Worm (Caenorhabditis elegans): ENCODE measurements around the gene sto-4.

Gene sto-4

ce11 chrX:11603234-11604108 lies 40.5 kb upstream of the sto-4 start:
- TF ChIP-seq ceh-90 (tag; optimal IDR thresholded peaks at IDR 0.05) (no peak), mep-1 (tag; optimal IDR thresholded peaks at IDR 0.05) (no peak), nhr-71 (tag; optimal IDR thresholded peaks at IDR 0.05) (peak; percentile 60), lir-3 (tag; optimal IDR thresholded peaks at IDR 0.05; ENCODE audit: poor library complexity) (no peak), C16A3.4 (tag; optimal IDR thresholded peaks at IDR 0.05) (peak; percentile 8), nhr-85 (tag) (peak; percentile 77), aha-1 (tag; optimal IDR thresholded peaks at IDR 0.05) (no peak), unc-30 (tag; optimal IDR thresholded peaks at IDR 0.05) (no peak), blmp-1 (tag; optimal IDR thresholded peaks at IDR 0.05) (no peak), pax-3 (tag; optimal IDR thresholded peaks at IDR 0.05) (no peak), nhr-90 (tag; optimal IDR thresholded peaks at IDR 0.05; ENCODE audit: poor library complexity) (peak; percentile 63), aly-2 (tag; optimal IDR thresholded peaks at IDR 0.05) (peak; percentile 78), nhr-19 (GFP tag; conservative IDR thresholded peaks at IDR 0.05) (0 out of 2 replicates have a peak, but pooled peaks have one; percentile 12), nhr-20 (tag; optimal IDR thresholded peaks at IDR 0.05) (peak; percentile 23), unc-130 (tag; optimal IDR thresholded peaks at IDR 0.05) (no peak), nhr-47 (tag; optimal IDR thresholded peaks at IDR 0.05) (peak; percentile 47), vab-15 (tag; optimal IDR thresholded peaks at IDR 0.05) (no peak), fkh-8 (tag; optimal IDR thresholded peaks at IDR 0.05) (peak; percentile 5), fos-1 (tag; optimal IDR thresholded peaks at IDR 0.05) (no peak), jun-1 (tag; optimal IDR thresholded peaks at IDR 0.05) (peak; percentile 27), xbp-1 (tag; optimal IDR thresholded peaks at IDR 0.05) (peak; percentile 16), lsy-2 (tag; optimal IDR thresholded peaks at IDR 0.05) (peak; percentile 52 to 70), fkh-10 (GFP tag; optimal IDR thresholded peaks at IDR 0.05) (no peak), hlh-4 (tag; optimal IDR thresholded peaks at IDR 0.05) (no peak), ama-1 (optimal IDR thresholded peaks at IDR 0.05) (peak; percentile 61), sptf-1 (tag; optimal IDR thresholded peaks at IDR 0.05) (no peak), fkh-4 (tag; optimal IDR thresholded peaks at IDR 0.05; ENCODE audit: borderline replicate concordance) (no peak), mef-2 (tag; optimal IDR thresholded peaks at IDR 0.05) (no peak), mab-9 (GFP tag; IDR thresholded peaks at IDR 0.05) (no peak), nhr-237 (tag; optimal IDR thresholded peaks at IDR 0.05) (no peak), unc-86 (tag; optimal IDR thresholded peaks at IDR 0.05) (peak; percentile 24), ces-1 (GFP tag; optimal IDR thresholded peaks at IDR 0.05) (no peak), snu-23 (GFP tag; optimal IDR thresholded peaks at IDR 0.05) (peak; percentile 58), nhr-76 (tag; optimal IDR thresholded peaks at IDR 0.05) (no peak), isw-1 (GFP tag; IDR thresholded peaks at IDR 0.05) (no peak), dsc-1 (tag; optimal IDR thresholded peaks at IDR 0.05) (peak; percentile 56), elt-2 (tag; optimal IDR thresholded peaks at IDR 0.05) (peak; percentile 31), egl-13 (tag; optimal IDR thresholded peaks at IDR 0.05) (peak; percentile 27), rnt-1 (tag; optimal IDR thresholded peaks at IDR 0.05) (no peak), Y116A8C.19 (tag; optimal IDR thresholded peaks at IDR 0.05; ENCODE audit: borderline replicate concordance) (no peak), ztf-4 (tag; optimal IDR thresholded peaks at IDR 0.05) (peak; percentile 12), C34B4.2 (tag; optimal IDR thresholded peaks at IDR 0.05) (no peak), ceh-82 (tag; optimal IDR thresholded peaks at IDR 0.05) (no peak), lin-14 (GFP tag; optimal IDR thresholded peaks at IDR 0.05) (peak; percentile 31), nhr-77 (tag; optimal IDR thresholded peaks at IDR 0.05) (no peak), swsn-7 (tag; optimal IDR thresholded peaks at IDR 0.05) (no peak), sup-37 (GFP tag; optimal IDR thresholded peaks at IDR 0.05) (no peak), F16B12.6 (tag; optimal IDR thresholded peaks at IDR 0.05) (no peak), ceh-88 (GFP tag; IDR thresholded peaks at IDR 0.05) (0 out of 2 replicates have a peak, but pooled peaks have one; percentile 27), nhr-11 (tag; optimal IDR thresholded peaks at IDR 0.05) (no peak), efl-1 (optimal IDR thresholded peaks at IDR 0.05) (peak in 1 of 2 experiments; percentile 39), efl-1 (GFP tag; optimal IDR thresholded peaks at IDR 0.05 in 1 of 2) (no peak), nhr-12 (tag; optimal IDR thresholded peaks at IDR 0.05) (no peak)

All from whole organism, L1 larva.